In the genomic region with DNA sequence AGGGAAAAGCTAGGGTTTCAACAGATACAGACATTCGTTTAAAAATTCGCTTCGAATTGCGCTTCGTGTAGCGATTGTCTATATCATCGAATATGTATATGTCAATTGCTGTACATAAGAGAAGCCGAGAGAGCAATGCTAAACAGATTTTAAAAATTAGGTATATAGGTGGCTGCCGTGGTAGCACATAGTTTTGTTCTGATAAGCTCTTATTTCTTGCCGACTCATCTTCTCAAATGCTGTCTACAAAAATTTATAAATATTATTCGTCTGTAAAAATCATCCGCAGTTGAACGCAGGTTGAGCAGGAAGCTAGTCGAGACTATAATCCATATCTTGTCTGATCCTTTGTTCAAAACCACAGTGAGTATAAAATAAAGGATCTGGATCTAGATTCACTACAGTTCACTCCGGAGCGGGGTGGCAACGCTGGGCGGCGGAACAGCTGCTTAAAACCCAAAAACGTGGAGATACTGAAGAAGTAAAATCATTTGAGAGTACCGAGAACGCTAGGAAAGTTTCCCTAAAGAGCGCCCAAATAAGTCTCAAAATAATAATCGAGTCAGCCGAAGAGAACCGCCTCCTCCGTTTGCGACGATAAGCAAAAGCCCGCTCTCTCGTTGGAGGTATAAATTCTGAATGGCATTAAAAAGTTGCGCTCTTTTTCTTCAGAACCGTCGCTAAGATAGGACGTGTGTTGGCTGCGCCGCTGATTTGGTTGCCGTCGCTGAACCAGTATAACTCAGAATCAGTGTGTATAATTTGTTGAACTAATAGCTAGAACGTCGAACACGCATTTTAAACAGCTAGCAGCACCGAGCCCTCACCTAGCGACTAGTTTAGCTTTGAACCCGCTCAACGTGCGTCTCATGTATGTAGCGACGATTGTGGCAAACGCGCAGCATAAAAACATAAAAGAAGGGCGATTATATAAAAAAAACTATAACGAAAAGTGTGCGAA, we compare ENCODE assay signal across 1 fruit fly cellular context.
TF ChIP-seq lines count a peak whose summit lies in the region.

No protein-coding gene starts in this region.

TF ChIP-seq in whole organism, embryonic, 481 proteins besides CTCF, POLR2A, EP300 and RAD21 (continued from another document and continues in another):
- TF ChIP-seq CG7372 (GFP tag; IDR thresholded peaks at IDR 0.05; lab: Robert Waterston, UW), result no peak
- no peak for TF ChIP-seq CG12942 (GFP tag; optimal IDR thresholded peaks at IDR 0.05; lab: Kevin White, UChicago)
- TF ChIP-seq Trl (optimal IDR thresholded peaks at IDR 0.05; lab: Kevin White, UChicago), result peak; percentile 87 to 95
- no peak for TF ChIP-seq Trl (GFP tag; optimal IDR thresholded peaks at IDR 0.05; lab: Kevin White, UChicago)
- peak; percentile 16 for TF ChIP-seq CG14710 (tag; optimal IDR thresholded peaks at IDR 0.05; lab: Kevin White, UChicago)
- TF ChIP-seq CG18599 (GFP tag; optimal IDR thresholded peaks at IDR 0.05; lab: Kevin White, UChicago), result peak; percentile 54
- TF ChIP-seq CG10979 (tag; optimal IDR thresholded peaks at IDR 0.05; lab: Kevin White, UChicago), result no peak
- no peak for TF ChIP-seq br (optimal IDR thresholded peaks at IDR 0.05; lab: Kevin White, UChicago)
- peak; percentile 14 for TF ChIP-seq MTF-1 (GFP tag; optimal IDR thresholded peaks at IDR 0.05; lab: Kevin White, UChicago; ENCODE audit: borderline replicate concordance)
- TF ChIP-seq croc (GFP tag; conservative IDR thresholded peaks at IDR 0.05; lab: Robert Waterston, UW), result no peak
- TF ChIP-seq CG2202 (tag; optimal IDR thresholded peaks at IDR 0.05; lab: Kevin White, UChicago), result no peak
- TF ChIP-seq trem (tag; optimal IDR thresholded peaks at IDR 0.05; lab: Kevin White, UChicago), result peak; percentile 31
- TF ChIP-seq CG10274 (GFP tag; optimal IDR thresholded peaks at IDR 0.05; lab: Kevin White, UChicago), result no peak
- TF ChIP-seq CG9797 (GFP tag; optimal IDR thresholded peaks at IDR 0.05; lab: Kevin White, UChicago), result peak; percentile 38
- TF ChIP-seq NC2β (GFP tag; optimal IDR thresholded peaks at IDR 0.05; lab: Kevin White, UChicago), result no peak
- TF ChIP-seq HHEX (GFP tag; optimal IDR thresholded peaks at IDR 0.05; lab: Kevin White, UChicago), result peak; percentile 8
- TF ChIP-seq ind (GFP tag; optimal IDR thresholded peaks at IDR 0.05; lab: Kevin White, UChicago), result no peak
- TF ChIP-seq zen (tag; optimal IDR thresholded peaks at IDR 0.05; lab: Kevin White, UChicago), result no peak
- peak; percentile 34 for TF ChIP-seq yki (optimal IDR thresholded peaks at IDR 0.05; lab: Kevin White, UChicago)
- TF ChIP-seq CG7556 (GFP tag; optimal IDR thresholded peaks at IDR 0.05; lab: Kevin White, UChicago), result no peak
- TF ChIP-seq GATAe (GFP tag; conservative IDR thresholded peaks at IDR 0.05; lab: Robert Waterston, UW), result no peak
- TF ChIP-seq CG3065 (GFP tag; optimal IDR thresholded peaks at IDR 0.05; lab: Kevin White, UChicago), result no peak
- TF ChIP-seq wdn (GFP tag; IDR thresholded peaks at IDR 0.05; lab: Robert Waterston, UW), result no peak
- peak; percentile 31 for TF ChIP-seq Max (GFP tag; optimal IDR thresholded peaks at IDR 0.05; lab: Kevin White, UChicago)
- peak; percentile 53; the same call in 3 of the 4 replicates for TF ChIP-seq Dll (GFP tag; IDR thresholded peaks at IDR 0.05; lab: Robert Waterston, UW; ENCODE audit: partially characterized antibody)
- no peak for TF ChIP-seq nerfin-2 (GFP tag; IDR thresholded peaks at IDR 0.05; lab: Robert Waterston, UW; ENCODE audit: partially characterized antibody)
- TF ChIP-seq schlank (tag; optimal IDR thresholded peaks at IDR 0.05; lab: Kevin White, UChicago), result no peak
- TF ChIP-seq BEAF-32 (GFP tag; optimal IDR thresholded peaks at IDR 0.05; lab: Kevin White, UChicago), result peak; percentile 17
- peak; percentile 25 for TF ChIP-seq caup (GFP tag; optimal IDR thresholded peaks at IDR 0.05; lab: Kevin White, UChicago; ENCODE audit: severe bottlenecking)
- TF ChIP-seq ftz-f1 (GFP tag; optimal IDR thresholded peaks at IDR 0.05; lab: Kevin White, UChicago), result peak; percentile 9
- peak; percentile 45; the same call in 1 of the 3 replicates for TF ChIP-seq otp (GFP tag; IDR thresholded peaks at IDR 0.05; lab: Robert Waterston, UW)
- no peak for TF ChIP-seq lmd (GFP tag; IDR thresholded peaks at IDR 0.05; lab: Robert Waterston, UW)
- no peak; the same call in 1 of the 2 replicates for TF ChIP-seq CG14014 (GFP tag; IDR thresholded peaks at IDR 0.05; lab: Robert Waterston, UW)
- TF ChIP-seq corto (GFP tag; optimal IDR thresholded peaks at IDR 0.05; lab: Kevin White, UChicago), result no peak
- no peak for TF ChIP-seq da (GFP tag; optimal IDR thresholded peaks at IDR 0.05; lab: Kevin White, UChicago)
- TF ChIP-seq Mrtf (GFP tag; IDR thresholded peaks at IDR 0.05; lab: Robert Waterston, UW), result no peak
- peak; percentile 49; the same call in 1 of the 2 replicates for TF ChIP-seq CG42726 (GFP tag; IDR thresholded peaks at IDR 0.05; lab: Robert Waterston, UW; ENCODE audit: partially characterized antibody)
- TF ChIP-seq zen2 (GFP tag; IDR thresholded peaks at IDR 0.05; lab: Robert Waterston, UW; ENCODE audit: partially characterized antibody), result no peak
- no peak for TF ChIP-seq Mad (GFP tag; optimal IDR thresholded peaks at IDR 0.05; lab: Kevin White, UChicago)
- TF ChIP-seq CG1792 (GFP tag; optimal IDR thresholded peaks at IDR 0.05; lab: Kevin White, UChicago), result no peak
- TF ChIP-seq CG12236 (GFP tag; optimal IDR thresholded peaks at IDR 0.05; lab: Kevin White, UChicago), result no peak
- no peak for TF ChIP-seq Opbp (GFP tag; IDR thresholded peaks at IDR 0.05; lab: Robert Waterston, UW; ENCODE audit: partially characterized antibody)
- TF ChIP-seq tio (GFP tag; optimal IDR thresholded peaks at IDR 0.05; lab: Kevin White, UChicago), result no peak
- TF ChIP-seq CoRest (tag; optimal IDR thresholded peaks at IDR 0.05; lab: Kevin White, UChicago), result no peak
- TF ChIP-seq Mes4 (GFP tag; optimal IDR thresholded peaks at IDR 0.05; lab: Kevin White, UChicago), result no peak
- TF ChIP-seq CG6765 (GFP tag; optimal IDR thresholded peaks at IDR 0.05; lab: Kevin White, UChicago), result peak; percentile 71
- no peak for TF ChIP-seq CG8290 (GFP tag; optimal IDR thresholded peaks at IDR 0.05; lab: Kevin White, UChicago)
- peak in 1 of 2 experiments; percentile 53 for TF ChIP-seq CG8290 (tag; optimal IDR thresholded peaks at IDR 0.05; lab: Kevin White, UChicago)
- TF ChIP-seq CG3847 (GFP tag; IDR thresholded peaks at IDR 0.05; lab: Robert Waterston, UW), result no peak
- no peak for TF ChIP-seq bowl (GFP tag; IDR thresholded peaks at IDR 0.05; lab: Robert Waterston, UW)
- TF ChIP-seq BtbVII (GFP tag; optimal IDR thresholded peaks at IDR 0.05; lab: Kevin White, UChicago), result peak; percentile 59
- peak; percentile 38 for TF ChIP-seq CG9727 (GFP tag; optimal IDR thresholded peaks at IDR 0.05; lab: Kevin White, UChicago)
- TF ChIP-seq dm (GFP tag; optimal IDR thresholded peaks at IDR 0.05; lab: Kevin White, UChicago), result peak; percentile 80
- no peak for TF ChIP-seq CG8281 (tag; optimal IDR thresholded peaks at IDR 0.05; lab: Kevin White, UChicago)
- no peak for TF ChIP-seq sim (GFP tag; IDR thresholded peaks at IDR 0.05; lab: Robert Waterston, UW)
- TF ChIP-seq CG1647 (GFP tag; optimal IDR thresholded peaks at IDR 0.05; lab: Kevin White, UChicago), result no peak
- TF ChIP-seq CG18262 (tag; optimal IDR thresholded peaks at IDR 0.05; lab: Kevin White, UChicago), result peak; percentile 16
- TF ChIP-seq Rfx (GFP tag; IDR thresholded peaks at IDR 0.05; lab: Robert Waterston, UW), result peak; percentile 44; the same call in 1 of the 2 replicates
- TF ChIP-seq pb (GFP tag; optimal IDR thresholded peaks at IDR 0.05; lab: Kevin White, UChicago), result no peak
- TF ChIP-seq Hr51 (GFP tag; optimal IDR thresholded peaks at IDR 0.05; lab: Kevin White, UChicago), result no peak
- no peak for TF ChIP-seq esg (GFP tag; conservative IDR thresholded peaks at IDR 0.05; lab: Robert Waterston, UW)
- TF ChIP-seq tna (GFP tag; IDR thresholded peaks at IDR 0.05; lab: Robert Waterston, UW; ENCODE audit: partially characterized antibody), result no peak
- no peak for TF ChIP-seq hkb (optimal IDR thresholded peaks at IDR 0.05; lab: Kevin White, UChicago)
- 0 out of 2 replicates have a peak, but pooled peaks have one; percentile 9 for TF ChIP-seq hkb (GFP tag; IDR thresholded peaks at IDR 0.05; lab: Robert Waterston, UW)
- TF ChIP-seq CG11085 (GFP tag; IDR thresholded peaks at IDR 0.05; lab: Robert Waterston, UW), result no peak
- no peak for TF ChIP-seq CG11696 (GFP tag; IDR thresholded peaks at IDR 0.05; lab: Robert Waterston, UW)
- TF ChIP-seq tap (tag; optimal IDR thresholded peaks at IDR 0.05; lab: Kevin White, UChicago), result no peak
- TF ChIP-seq CG5180 (GFP tag; optimal IDR thresholded peaks at IDR 0.05; lab: Kevin White, UChicago), result peak; percentile 45
- no peak for TF ChIP-seq wek (GFP tag; optimal IDR thresholded peaks at IDR 0.05; lab: Kevin White, UChicago)
- no peak for TF ChIP-seq Nf-YB (GFP tag; optimal IDR thresholded peaks at IDR 0.05; lab: Kevin White, UChicago)
- no peak for TF ChIP-seq CG16815 (GFP tag; optimal IDR thresholded peaks at IDR 0.05; lab: Kevin White, UChicago)
- TF ChIP-seq CG8924 (tag; optimal IDR thresholded peaks at IDR 0.05; lab: Kevin White, UChicago), result peak; percentile 43
- TF ChIP-seq CG16863 (GFP tag; optimal IDR thresholded peaks at IDR 0.05; lab: Kevin White, UChicago), result no peak
- TF ChIP-seq Dip2 (GFP tag; IDR thresholded peaks at IDR 0.05; lab: Robert Waterston, UW), result no peak
- TF ChIP-seq CG6854 (GFP tag; optimal IDR thresholded peaks at IDR 0.05; lab: Kevin White, UChicago), result peak; percentile 64
- no peak for TF ChIP-seq slou (GFP tag; optimal IDR thresholded peaks at IDR 0.05; lab: Kevin White, UChicago)
- TF ChIP-seq CG3995 (GFP tag; optimal IDR thresholded peaks at IDR 0.05; lab: Kevin White, UChicago), result no peak
- TF ChIP-seq pfk (GFP tag; optimal IDR thresholded peaks at IDR 0.05; lab: Kevin White, UChicago), result peak; percentile 10
- TF ChIP-seq sob (GFP tag; IDR thresholded peaks at IDR 0.05; lab: Robert Waterston, UW), result peak; percentile 43; the same call in 1 of the 2 replicates
- no peak for TF ChIP-seq psq (GFP tag; optimal IDR thresholded peaks at IDR 0.05; lab: Kevin White, UChicago)
- TF ChIP-seq CG1024 (GFP tag; IDR thresholded peaks at IDR 0.05; lab: Robert Waterston, UW), result no peak
- peak; percentile 81 for TF ChIP-seq mirr (GFP tag; optimal IDR thresholded peaks at IDR 0.05; lab: Kevin White, UChicago)
- TF ChIP-seq CG9932 (GFP tag; IDR thresholded peaks at IDR 0.05; lab: Robert Waterston, UW), result 0 out of 2 replicates have a peak, but pooled peaks have one; percentile 29
- no peak for TF ChIP-seq CG7786 (GFP tag; optimal IDR thresholded peaks at IDR 0.05; lab: Kevin White, UChicago)
- TF ChIP-seq Tbp (GFP tag; optimal IDR thresholded peaks at IDR 0.05; lab: Kevin White, UChicago), result no peak
- TF ChIP-seq CG8359 (GFP tag; optimal IDR thresholded peaks at IDR 0.05; lab: Kevin White, UChicago; ENCODE audit: borderline replicate concordance), result no peak
- no peak for TF ChIP-seq slp2 (GFP tag; optimal IDR thresholded peaks at IDR 0.05; lab: Kevin White, UChicago)
- TF ChIP-seq lola (GFP tag; optimal IDR thresholded peaks at IDR 0.05; lab: Kevin White, UChicago), result no peak
- TF ChIP-seq CG32772 (GFP tag; IDR thresholded peaks at IDR 0.05; lab: Robert Waterston, UW), result no peak
- TF ChIP-seq CG6791 (GFP tag; IDR thresholded peaks at IDR 0.05; lab: Robert Waterston, UW; ENCODE audit: partially characterized antibody), result no peak
- no peak for TF ChIP-seq bigmax (GFP tag; optimal IDR thresholded peaks at IDR 0.05; lab: Kevin White, UChicago)
- TF ChIP-seq lbe (GFP tag; optimal IDR thresholded peaks at IDR 0.05; lab: Kevin White, UChicago), result peak; percentile 53
- no peak for TF ChIP-seq btn (GFP tag; optimal IDR thresholded peaks at IDR 0.05; lab: Kevin White, UChicago)
- TF ChIP-seq CG12391 (tag; optimal IDR thresholded peaks at IDR 0.05; lab: Kevin White, UChicago), result no peak
- peak; percentile 69 for TF ChIP-seq CG1529 (GFP tag; optimal IDR thresholded peaks at IDR 0.05; lab: Kevin White, UChicago)
- no peak for TF ChIP-seq B-H1 (GFP tag; IDR thresholded peaks at IDR 0.05; lab: Robert Waterston, UW)
- peak; percentile 43; the same call in 1 of the 2 replicates for TF ChIP-seq bbx (GFP tag; IDR thresholded peaks at IDR 0.05; lab: Robert Waterston, UW; ENCODE audit: partially characterized antibody)
- TF ChIP-seq CG11456 (GFP tag; IDR thresholded peaks at IDR 0.05; lab: Robert Waterston, UW), result no peak
- no peak for TF ChIP-seq Bdp1 (GFP tag; optimal IDR thresholded peaks at IDR 0.05; lab: Kevin White, UChicago)
- TF ChIP-seq CG34376 (GFP tag; optimal IDR thresholded peaks at IDR 0.05; lab: Kevin White, UChicago), result peak; percentile 89
- no peak for TF ChIP-seq pum (GFP tag; optimal IDR thresholded peaks at IDR 0.05; lab: Kevin White, UChicago)
- TF ChIP-seq dpn (GFP tag; optimal IDR thresholded peaks at IDR 0.05; lab: Kevin White, UChicago), result no peak
- TF ChIP-seq C15 (GFP tag; IDR thresholded peaks at IDR 0.05; lab: Robert Waterston, UW), result no peak
- TF ChIP-seq peb (GFP tag; IDR thresholded peaks at IDR 0.05; lab: Robert Waterston, UW), result no peak
- peak; percentile 75 for TF ChIP-seq vvl (GFP tag; IDR thresholded peaks at IDR 0.05; lab: Robert Waterston, UW)
- TF ChIP-seq ash1 (GFP tag; optimal IDR thresholded peaks at IDR 0.05; lab: Kevin White, UChicago), result no peak
- TF ChIP-seq bab2 (GFP tag; optimal IDR thresholded peaks at IDR 0.05; lab: Kevin White, UChicago), result no peak
- no peak for TF ChIP-seq ato (GFP tag; IDR thresholded peaks at IDR 0.05; lab: Robert Waterston, UW; ENCODE audit: partially characterized antibody)
- no peak for TF ChIP-seq Asciz (GFP tag; optimal IDR thresholded peaks at IDR 0.05; lab: Kevin White, UChicago)
- no peak for TF ChIP-seq Spps (tag; optimal IDR thresholded peaks at IDR 0.05; lab: Kevin White, UChicago)
- TF ChIP-seq Bteb2 (GFP tag; optimal IDR thresholded peaks at IDR 0.05; lab: Kevin White, UChicago), result no peak
- no peak for TF ChIP-seq CG10565 (GFP tag; optimal IDR thresholded peaks at IDR 0.05; lab: Kevin White, UChicago)
- TF ChIP-seq CG14050 (GFP tag; IDR thresholded peaks at IDR 0.05; lab: Robert Waterston, UW), result no peak
- no peak for TF ChIP-seq CG13775 (GFP tag; optimal IDR thresholded peaks at IDR 0.05; lab: Kevin White, UChicago)
- TF ChIP-seq CG12769 (tag; optimal IDR thresholded peaks at IDR 0.05; lab: Kevin White, UChicago), result peak; percentile 43
- no peak for TF ChIP-seq Optix (GFP tag; IDR thresholded peaks at IDR 0.05; lab: Robert Waterston, UW)
- no peak for TF ChIP-seq Xrp1 (GFP tag; IDR thresholded peaks at IDR 0.05; lab: Robert Waterston, UW)
- no peak for TF ChIP-seq nau (GFP tag; optimal IDR thresholded peaks at IDR 0.05; lab: Kevin White, UChicago)
- no peak for TF ChIP-seq CG12104 (GFP tag; optimal IDR thresholded peaks at IDR 0.05; lab: Kevin White, UChicago)
- no peak for TF ChIP-seq CG18011 (GFP tag; optimal IDR thresholded peaks at IDR 0.05; lab: Kevin White, UChicago)
- TF ChIP-seq trh (GFP tag; optimal IDR thresholded peaks at IDR 0.05; lab: Kevin White, UChicago), result no peak
